Fruit fly (Drosophila melanogaster) whole organism, embryonic: Measurements from ENCODE around the gene CG1416.

Source experiments
- Atf3 ChIP-seq: fragments of 200-800 bp; sonication (Bioruptor generic); optimal IDR thresholded peaks from 3 replicates; lab custom pipeline; 2016; ENCODE audit warnings: missing biosample characterization, missing genetic modification characterization
- BEAF-32 ChIP-seq: fragments of 200-800 bp; sonication (Bioruptor generic); optimal IDR thresholded peaks from 3 replicates; lab custom pipeline; 2017; ENCODE audit warnings: missing biosample characterization, missing genetic modification characterization, mild to moderate bottlenecking, moderate library complexity, missing genetic modification reagents
- CG10267 ChIP-seq: fragments of 200-800 bp; sonication (Bioruptor generic); optimal IDR thresholded peaks from 2 replicates; lab custom pipeline; 2018; ENCODE audit warnings: missing biosample characterization, mild to moderate bottlenecking, missing genetic modification characterization, moderate library complexity
- CG11093 ChIP-seq: fragments of 200-800 bp; sonication (Bioruptor generic); IDR thresholded peaks from 3 replicates; pipeline ENCODE4 v1.3.6; 2022; ENCODE audit warnings: missing biosample characterization, missing genetic modification characterization
- CG11247 ChIP-seq: fragments of 200-800 bp; sonication (Bioruptor generic); IDR thresholded peaks from 2 replicates; pipeline ENCODE4 v1.3.6; 2022; ENCODE audit warnings: missing biosample characterization, missing genetic modification characterization
- CG11398 ChIP-seq: fragments of 200-800 bp; sonication (Bioruptor generic); optimal IDR thresholded peaks from 2 replicates; lab custom pipeline; 2016; ENCODE audit warnings: missing biosample characterization, missing genetic modification characterization
- CG12659 ChIP-seq: fragments of 200-800 bp; sonication (Bioruptor generic); optimal IDR thresholded peaks from 3 replicates; lab custom pipeline; 2017; ENCODE audit warnings: mild to moderate bottlenecking, missing biosample characterization, missing genetic modification reagents, missing genetic modification characterization
- CG13287 ChIP-seq: fragments of 200-800 bp; sonication (Bioruptor generic); IDR thresholded peaks from 2 replicates; pipeline ENCODE4 v1.3.6; 2022; ENCODE audit warnings: missing biosample characterization, missing genetic modification characterization; ENCODE audit not compliant: partially characterized antibody
- CG13424 ChIP-seq: fragments of 200-800 bp; sonication (Bioruptor generic); optimal IDR thresholded peaks from 2 replicates; lab custom pipeline; 2019; ENCODE audit warnings: missing biosample characterization, mild to moderate bottlenecking, missing genetic modification characterization, moderate library complexity
- CG14965 ChIP-seq: fragments of 200-800 bp; sonication (Bioruptor generic); optimal IDR thresholded peaks from 2 replicates; lab custom pipeline; 2016; ENCODE audit warnings: missing biosample characterization, missing genetic modification characterization, borderline replicate concordance
- CG17612 ChIP-seq: fragments of 200-800 bp; sonication (Bioruptor generic); IDR thresholded peaks from 2 replicates; pipeline ENCODE4 v1.3.6; 2022; ENCODE audit warnings: missing biosample characterization, missing genetic modification characterization
- CG18011 ChIP-seq: fragments of 200-800 bp; sonication (Bioruptor generic); optimal IDR thresholded peaks from 2 replicates; lab custom pipeline; 2017; ENCODE audit warnings: missing biosample characterization, missing genetic modification characterization, mild to moderate bottlenecking, moderate library complexity, missing genotype
- CG18262 ChIP-seq: fragments of 200-800 bp; optimal IDR thresholded peaks from 3 replicates; lab custom pipeline; 2019; ENCODE audit warnings: missing biosample characterization, mild to moderate bottlenecking, missing genetic modification characterization, moderate library complexity
- CG3163 ChIP-seq: fragments of 200-800 bp; sonication (Bioruptor generic); optimal IDR thresholded peaks from 3 replicates; lab custom pipeline; 2016; ENCODE audit warnings: missing biosample characterization, missing genetic modification characterization
- CG32532 ChIP-seq: fragments of 200-800 bp; sonication (Bioruptor generic); IDR thresholded peaks from 2 replicates; pipeline ENCODE4 v1.3.6; 2022; ENCODE audit warnings: missing biosample characterization, missing genetic modification characterization
- CG34376 ChIP-seq: fragments of 200-800 bp; sonication (Bioruptor generic); optimal IDR thresholded peaks from 2 replicates; lab custom pipeline; 2018; ENCODE audit warnings: missing biosample characterization, mild to moderate bottlenecking, missing genetic modification characterization
- CG42726 ChIP-seq: fragments of 200-800 bp; sonication (Bioruptor generic); IDR thresholded peaks from 2 replicates; pipeline ENCODE4 v1.3.6; 2022; ENCODE audit warnings: missing biosample characterization, missing genetic modification characterization; ENCODE audit not compliant: partially characterized antibody
- CG4424 ChIP-seq: fragments of 200-800 bp; sonication (Bioruptor generic); optimal IDR thresholded peaks from 3 replicates; lab custom pipeline; 2016; ENCODE audit warnings: missing biosample characterization, missing genetic modification characterization
- CG7372 ChIP-seq: fragments of 200-800 bp; sonication (Bioruptor generic); IDR thresholded peaks from 2 replicates; pipeline ENCODE4 v1.3.6; 2022; ENCODE audit warnings: missing biosample characterization, missing genetic modification characterization
- CG8388 ChIP-seq: fragments of 200-800 bp; sonication (Bioruptor generic); optimal IDR thresholded peaks from 2 replicates; lab custom pipeline; 2019; ENCODE audit warnings: missing biosample characterization, mild to moderate bottlenecking, missing genetic modification characterization, moderate library complexity
- CG8944 ChIP-seq: fragments of 200-800 bp; sonication (Bioruptor generic); optimal IDR thresholded peaks from 3 replicates; lab custom pipeline; 2016; ENCODE audit warnings: missing biosample characterization, missing genetic modification characterization
- CG9437 ChIP-seq: fragments of 200-800 bp; sonication (Bioruptor generic); optimal IDR thresholded peaks from 2 replicates; lab custom pipeline; 2018; ENCODE audit warnings: missing biosample characterization, mild to moderate bottlenecking, missing genetic modification characterization
- CG9876 ChIP-seq: fragments of 200-800 bp; sonication (Bioruptor generic); optimal IDR thresholded peaks from 2 replicates; lab custom pipeline; 2016; ENCODE audit warnings: missing biosample characterization, missing genetic modification characterization
- Dfd ChIP-seq, 2 experiments: fragments of >200 bp; optimal IDR thresholded peaks; 2 replicates each; lab custom pipeline; 2017; ENCODE audit warnings: missing biosample characterization in 2 of 2, missing genetic modification characterization in 2 of 2
- E2f2 ChIP-seq: fragments of 200-800 bp; sonication (Bioruptor generic); IDR thresholded peaks from 2 replicates; pipeline ENCODE4 v1.3.6; 2022; ENCODE audit warnings: missing biosample characterization, missing genetic modification characterization
- Fer2 ChIP-seq: fragments of 200-800 bp; sonication (Bioruptor generic); optimal IDR thresholded peaks from 2 replicates; lab custom pipeline; 2018; ENCODE audit warnings: missing biosample characterization, mild to moderate bottlenecking, missing genetic modification characterization, moderate library complexity
- GATAe ChIP-seq: fragments of 200-800 bp; sonication (Bioruptor generic); conservative IDR thresholded peaks from 2 replicates; pipeline ENCODE4 v1.3.6; 2022; ENCODE audit warnings: missing biosample characterization, missing genetic modification characterization
- HLH54F ChIP-seq: fragments of 200-800 bp; sonication (Bioruptor generic); optimal IDR thresholded peaks from 3 replicates; lab custom pipeline; 2016; ENCODE audit warnings: missing biosample characterization, missing genetic modification characterization
- HmgZ ChIP-seq: fragments of 200-800 bp; sonication (Bioruptor generic); optimal IDR thresholded peaks from 2 replicates; lab custom pipeline; 2018; ENCODE audit warnings: missing biosample characterization, mild to moderate bottlenecking, missing genetic modification characterization
- MBD-R2 ChIP-seq: fragments of 200-800 bp; sonication (Bioruptor generic); IDR thresholded peaks from 2 replicates; pipeline ENCODE4 v1.3.6; 2022; ENCODE audit warnings: missing biosample characterization, missing genetic modification characterization
- Meics ChIP-seq: fragments of 200-800 bp; sonication (Bioruptor generic); optimal IDR thresholded peaks from 2 replicates; lab custom pipeline; 2017; ENCODE audit warnings: missing biosample characterization, mild to moderate bottlenecking, missing genetic modification characterization
- NfI ChIP-seq: fragments of 200-800 bp; sonication (Bioruptor generic); optimal IDR thresholded peaks from 3 replicates; lab custom pipeline; 2018; ENCODE audit warnings: missing biosample characterization, mild to moderate bottlenecking, missing genetic modification characterization, moderate library complexity
- Poxn ChIP-seq: fragments of 200-800 bp; sonication (Bioruptor generic); IDR thresholded peaks from 2 replicates; pipeline ENCODE4 v1.3.6; 2022; ENCODE audit warnings: missing biosample characterization, missing genetic modification characterization
- Stat92E ChIP-seq, 3 experiments: fragments of >200 bp in 2 of 3; fragments of 200-800 bp in 1 of 3; sonication (Bioruptor generic) in 1 of 3; optimal IDR thresholded peaks; 2 replicates each; lab custom pipeline; 2017 to 2019; ENCODE audit warnings: missing biosample characterization in 3 of 3, missing genetic modification characterization in 3 of 3, mild to moderate bottlenecking in 1 of 3, moderate library complexity in 1 of 3
- Taf1 ChIP-seq: fragments of 200-800 bp; sonication (Bioruptor generic); IDR thresholded peaks from 2 replicates; pipeline ENCODE4 v1.3.6; 2022; ENCODE audit warnings: missing biosample characterization, missing genetic modification characterization
- ab ChIP-seq: fragments of 200-800 bp; sonication (Bioruptor generic); optimal IDR thresholded peaks from 2 replicates; lab custom pipeline; 2016; ENCODE audit warnings: missing biosample characterization, missing genetic modification characterization
- dmrt11E ChIP-seq: fragments of 200-800 bp; sonication (Bioruptor generic); optimal IDR thresholded peaks from 3 replicates; lab custom pipeline; 2018; ENCODE audit warnings: missing biosample characterization, mild to moderate bottlenecking, missing genetic modification characterization, moderate library complexity
- dpn ChIP-seq, 2 experiments: fragments of 200-800 bp; sonication (Bioruptor generic); optimal IDR thresholded peaks; 3 replicates each; lab custom pipeline; 2016; ENCODE audit warnings: missing biosample characterization in 2 of 2, missing genetic modification characterization in 2 of 2
- fd3F ChIP-seq: fragments of 200-800 bp; sonication (Bioruptor generic); optimal IDR thresholded peaks from 2 replicates; lab custom pipeline; 2018; ENCODE audit warnings: missing biosample characterization, mild to moderate bottlenecking, missing genetic modification characterization, moderate library complexity
- mld ChIP-seq: fragments of 200-800 bp; sonication (Bioruptor generic); IDR thresholded peaks from 3 replicates; pipeline ENCODE4 v1.3.6; 2022; ENCODE audit warnings: missing biosample characterization, missing genetic modification characterization; ENCODE audit not compliant: partially characterized antibody
- psq ChIP-seq: fragments of 200-800 bp; sonication (Bioruptor generic); optimal IDR thresholded peaks from 2 replicates; lab custom pipeline; 2017; ENCODE audit warnings: missing biosample characterization, missing genetic modification characterization
- ro ChIP-seq: fragments of 200-800 bp; sonication (Bioruptor generic); IDR thresholded peaks from 2 replicates; pipeline ENCODE4 v1.3.6; 2022; ENCODE audit warnings: missing biosample characterization, missing genetic modification characterization
- row ChIP-seq: fragments of 200-800 bp; sonication (Bioruptor generic); IDR thresholded peaks from 3 replicates; pipeline ENCODE4 v1.3.6; 2022; ENCODE audit warnings: missing biosample characterization, missing genetic modification characterization
- sens ChIP-seq: fragments of 200-800 bp; sonication (Bioruptor generic); peaks from one replicate; lab custom pipeline; 2016; ENCODE audit warnings: missing biosample characterization, missing genetic modification characterization
- sug ChIP-seq: fragments of 200-800 bp; optimal IDR thresholded peaks from 2 replicates; lab custom pipeline; 2019; ENCODE audit warnings: missing biosample characterization, mild to moderate bottlenecking, missing genetic modification characterization, moderate library complexity
- twi ChIP-seq: fragments of 200-800 bp; optimal IDR thresholded peaks from 2 replicates; lab custom pipeline; 2019; ENCODE audit warnings: missing biosample characterization, mild to moderate bottlenecking, missing genetic modification characterization, moderate library complexity
- unc-4 ChIP-seq: fragments of 200-800 bp; sonication (Bioruptor generic); IDR thresholded peaks from 2 replicates; pipeline ENCODE4 v1.3.6; 2022; ENCODE audit warnings: missing biosample characterization, missing genetic modification characterization; ENCODE audit not compliant: partially characterized antibody
- zfh2 ChIP-seq: fragments of 200-800 bp; sonication (Bioruptor generic); optimal IDR thresholded peaks from 2 replicates; lab custom pipeline; 2016; ENCODE audit warnings: missing biosample characterization, missing genetic modification characterization

The CG1416 gene

dm6 chr2L:21757264-21758066 lies at the start of gene CG1416, which contains the start of gene step (continued):
- TF ChIP-seq CG34376 (no peak), CG11247 (GFP tag; lab: Robert Waterston, UW) (no peak), CG9437 (peak; percentile 76), CG9876 (GFP tag; lab: Kevin White, UChicago) (peak; percentile 81), CG14965 (GFP tag; lab: Kevin White, UChicago) (no peak), HLH54F (GFP tag; lab: Kevin White, UChicago) (peak; percentile 79), dpn (GFP tag; optimal IDR thresholded peaks at IDR 0.05; lab: Kevin White, UChicago) (peak; percentile 46 to 52), unc-4 (peak; percentile 63), CG12659 (GFP tag; lab: Kevin White, UChicago) (peak; percentile 61), CG32532 (peak; percentile 75), CG11398 (GFP tag; lab: Kevin White, UChicago) (no peak), CG42726 (GFP tag; lab: Robert Waterston, UW) (peak; percentile 92; the same call in 1 of the 2 replicates), fd3F (GFP tag; lab: Kevin White, UChicago) (peak; percentile 1), CG18011 (peak; percentile 97), twi (peak; percentile 48), Fer2 (tag; lab: Kevin White, UChicago) (no peak), CG18262 (tag; lab: Kevin White, UChicago) (peak; percentile 51), Atf3 (GFP tag; lab: Kevin White, UChicago) (peak; percentile 54), row (GFP tag; lab: Robert Waterston, UW) (peak; percentile 84), sens (GFP tag; lab: Kevin White, UChicago) (peak; percentile 84), GATAe (GFP tag; lab: Robert Waterston, UW) (no peak), dmrt11E (peak; percentile 48), CG13424 (tag; lab: Kevin White, UChicago) (peak; percentile 49), BEAF-32 (GFP tag; lab: Kevin White, UChicago) (peak; percentile 87), CG10267 (tag; lab: Kevin White, UChicago) (peak; percentile 34), mld (GFP tag; lab: Robert Waterston, UW) (peak; percentile 53; the same call in 1 of the 3 replicates), CG3163 (GFP tag; lab: Kevin White, UChicago) (peak; percentile 18), CG4424 (GFP tag; lab: Kevin White, UChicago) (peak; percentile 17), CG8388 (peak; percentile 15), Dfd (GFP tag; optimal IDR thresholded peaks at IDR 0.05; lab: Kevin White, UChicago) (peak in 1 of 2 experiments; percentile 70), Meics (GFP tag; lab: Kevin White, UChicago) (peak; percentile 76), CG11093 (GFP tag; lab: Robert Waterston, UW) (0 out of 3 replicates have a peak, but pooled peaks have one; percentile 65), psq (peak; percentile 34), zfh2 (GFP tag; lab: Kevin White, UChicago) (peak; percentile 70), Stat92E (GFP tag; optimal IDR thresholded peaks at IDR 0.05; lab: Kevin White, UChicago) (no peak), E2f2 (GFP tag; lab: Robert Waterston, UW) (no peak), CG7372 (peak; percentile 53; the same call in 1 of the 2 replicates), Taf1 (GFP tag; lab: Robert Waterston, UW) (no peak), NfI (GFP tag; lab: Kevin White, UChicago) (peak; percentile 51), HmgZ (tag; lab: Kevin White, UChicago) (no peak), CG13287 (GFP tag; lab: Robert Waterston, UW) (peak; percentile 58; the same call in 1 of the 2 replicates), sug (tag; lab: Kevin White, UChicago) (peak; percentile 47), CG17612 (GFP tag; lab: Robert Waterston, UW) (no peak), ro (GFP tag; lab: Robert Waterston, UW) (no peak), Poxn (no peak), MBD-R2 (GFP tag; lab: Robert Waterston, UW) (peak; percentile 46), CG8944 (peak; percentile 74), ab (GFP tag; lab: Kevin White, UChicago) (no peak)
